In the genomic region with DNA sequence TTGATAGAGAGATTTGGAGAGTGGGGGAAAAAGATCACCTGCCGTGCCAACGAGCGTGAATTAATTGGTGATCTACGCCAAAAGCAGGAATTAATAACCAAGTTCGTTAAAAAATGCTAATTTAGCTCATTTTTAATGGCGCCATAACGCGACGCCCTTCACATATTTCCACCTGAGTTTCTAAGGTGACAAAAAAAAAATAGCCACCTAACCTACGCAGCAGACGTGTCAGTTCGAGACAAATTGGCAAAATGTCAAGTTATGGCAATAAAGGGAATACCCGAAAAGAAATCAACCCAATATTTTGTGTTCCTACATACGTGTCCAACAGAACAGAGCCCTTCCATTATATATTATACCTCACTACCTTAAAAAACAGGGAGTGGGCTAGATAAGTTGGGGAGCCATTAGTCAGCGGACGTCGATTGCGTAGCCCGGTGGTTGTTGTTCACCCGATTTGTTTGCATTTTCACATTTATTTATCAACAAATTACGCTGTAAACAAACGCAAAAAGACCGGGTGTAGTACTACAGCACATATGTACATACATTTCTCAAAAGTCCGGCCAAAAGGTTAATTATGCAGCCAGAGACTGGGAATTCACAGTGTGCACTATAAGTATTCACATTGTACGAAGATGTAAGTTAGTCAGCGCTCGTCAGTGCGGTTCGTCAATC, we compare ENCODE assay signal across 3 fruit fly cellular contexts.
TF ChIP-seq lines count a peak whose summit lies in the region.

No protein-coding gene starts in this region.

- TF ChIP-seq CTCF in whole organism, embryonic (GFP tag; optimal IDR thresholded peaks at IDR 0.05; lab: Kevin White, UChicago): no peak

TF ChIP-seq in whole organism, adult, 20 proteins besides CTCF, POLR2A, EP300 and RAD21:
- TF ChIP-seq pad (GFP tag; optimal IDR thresholded peaks at IDR 0.05; lab: Kevin White, UChicago) (no peak), CG7101 (tag; optimal IDR thresholded peaks at IDR 0.05; lab: Kevin White, UChicago) (peak; percentile 2)

TF ChIP-seq in whole organism, embryonic, 481 proteins besides CTCF, POLR2A, EP300 and RAD21:
- TF ChIP-seq gcm (GFP tag; optimal IDR thresholded peaks at IDR 0.05; lab: Kevin White, UChicago): no peak
- no peak for TF ChIP-seq onecut (GFP tag; IDR thresholded peaks at IDR 0.05; lab: Robert Waterston, UW)
- TF ChIP-seq CG13894 (tag; optimal IDR thresholded peaks at IDR 0.05; lab: Kevin White, UChicago): peak; percentile 34
- peak; percentile 14 for TF ChIP-seq salm (tag; optimal IDR thresholded peaks at IDR 0.05; lab: Kevin White, UChicago)
- 0 out of 2 replicates have a peak, but pooled peaks have one; percentile 9 for TF ChIP-seq vvl (GFP tag; IDR thresholded peaks at IDR 0.05; lab: Robert Waterston, UW)
- peak; percentile 14 for TF ChIP-seq lab (GFP tag; optimal IDR thresholded peaks at IDR 0.05; lab: Kevin White, UChicago)
- no peak for TF ChIP-seq CG1233 (GFP tag; optimal IDR thresholded peaks at IDR 0.05; lab: Kevin White, UChicago)
- no peak for TF ChIP-seq CG6813 (GFP tag; optimal IDR thresholded peaks at IDR 0.05; lab: Kevin White, UChicago)
- TF ChIP-seq CG13624 (GFP tag; optimal IDR thresholded peaks at IDR 0.05; lab: Kevin White, UChicago): peak; percentile 66
- TF ChIP-seq Pdp1 (GFP tag; optimal IDR thresholded peaks at IDR 0.05; lab: Kevin White, UChicago): peak in 1 of 2 experiments; percentile 25
- peak; percentile 24 for TF ChIP-seq abd-A (tag; optimal IDR thresholded peaks at IDR 0.05; lab: Kevin White, UChicago)
- no peak for TF ChIP-seq ab (GFP tag; optimal IDR thresholded peaks at IDR 0.05; lab: Kevin White, UChicago)
- no peak for TF ChIP-seq tio (GFP tag; optimal IDR thresholded peaks at IDR 0.05; lab: Kevin White, UChicago)
- peak; percentile 74 for TF ChIP-seq Med (GFP tag; lab: Kevin White, UChicago)
- peak; percentile 90 for TF ChIP-seq sd (tag; optimal IDR thresholded peaks at IDR 0.05; lab: Kevin White, UChicago)
- TF ChIP-seq Bgb (GFP tag; IDR thresholded peaks at IDR 0.05; lab: Robert Waterston, UW; ENCODE audit: partially characterized antibody): no peak
- TF ChIP-seq CG12769 (tag; optimal IDR thresholded peaks at IDR 0.05; lab: Kevin White, UChicago): peak; percentile 65
- TF ChIP-seq dysf (GFP tag; IDR thresholded peaks at IDR 0.05; lab: Robert Waterston, UW): no peak
- peak; percentile 51 for TF ChIP-seq sens (GFP tag; lab: Kevin White, UChicago)
- peak; percentile 39; the same call in 1 of the 2 replicates for TF ChIP-seq CG4360 (GFP tag; IDR thresholded peaks at IDR 0.05; lab: Robert Waterston, UW)
- TF ChIP-seq CG8388 (GFP tag; optimal IDR thresholded peaks at IDR 0.05; lab: Kevin White, UChicago): peak; percentile 85
- TF ChIP-seq Dbx (GFP tag; IDR thresholded peaks at IDR 0.05; lab: Robert Waterston, UW): 0 out of 3 replicates have a peak, but pooled peaks have one; percentile 11
- 0 out of 4 replicates have a peak, but pooled peaks have one; percentile 60 for TF ChIP-seq chinmo (GFP tag; IDR thresholded peaks at IDR 0.05; lab: Robert Waterston, UW; ENCODE audit: partially characterized antibody)
- no peak for TF ChIP-seq CG12744 (GFP tag; optimal IDR thresholded peaks at IDR 0.05; lab: Kevin White, UChicago)
- peak in 1 of 2 experiments; percentile 55 for TF ChIP-seq eve (GFP tag; optimal IDR thresholded peaks at IDR 0.05; lab: Kevin White, UChicago)
TF ChIP-seq in whole organism, embryonic: peak in this region for 16.

TF ChIP-seq in whole organism, prepupa, 60 proteins besides CTCF, POLR2A, EP300 and RAD21:
- peak; percentile 1 for TF ChIP-seq svp (GFP tag; lab: Kevin White, UChicago)
- no peak for TF ChIP-seq CG6854 (GFP tag; optimal IDR thresholded peaks at IDR 0.05; lab: Kevin White, UChicago)
- peak; percentile 64 for TF ChIP-seq fkh (GFP tag; optimal IDR thresholded peaks at IDR 0.05; lab: Kevin White, UChicago)
- TF ChIP-seq CG31627 (GFP tag; optimal IDR thresholded peaks at IDR 0.05; lab: Kevin White, UChicago): no peak
